Worm (Caenorhabditis elegans) whole organism, late embryonic: ENCODE data around the gene F53A2.9.

ENCODE experiments used
- C08G9.2 ChIP-seq: sonication (generic microtip); optimal IDR thresholded peaks from 2 replicates; lab custom pipeline; 2016; ENCODE audit warnings: mild to moderate bottlenecking, missing genetic modification characterization, moderate library complexity, missing compliant biosample characterization
- F13H6.1 ChIP-seq: sonication (generic microtip); optimal IDR thresholded peaks from 2 replicates; lab custom pipeline; 2016; ENCODE audit warnings: missing genetic modification characterization, missing compliant biosample characterization
- T23F11.4 ChIP-seq: fragments of 200-800 bp; sonication (Bioruptor generic); optimal IDR thresholded peaks from 2 replicates; lab custom pipeline; 2018; ENCODE audit warnings: mild to moderate bottlenecking, missing genetic modification characterization, missing compliant biosample characterization
- Y22D7AL.16 ChIP-seq: sonication (generic microtip); optimal IDR thresholded peaks from 2 replicates; lab custom pipeline; 2016; ENCODE audit warnings: missing genetic modification characterization, missing compliant biosample characterization
- ahr-1 ChIP-seq: sonication (generic microtip); optimal IDR thresholded peaks from 2 replicates; lab custom pipeline; 2016; ENCODE audit warnings: missing genetic modification characterization, missing compliant biosample characterization
- ama-1 ChIP-seq: fragments of 150-350 bp; optimal IDR thresholded peaks from 2 replicates; lab custom pipeline; 2014
- ceh-14 ChIP-seq: sonication (generic microtip); optimal IDR thresholded peaks from 2 replicates; lab custom pipeline; 2016; ENCODE audit warnings: missing genotype, missing genetic modification characterization, missing compliant biosample characterization
- ceh-2 ChIP-seq: sonication (generic microtip); optimal IDR thresholded peaks from 2 replicates; lab custom pipeline; 2016; ENCODE audit warnings: missing genotype, missing genetic modification characterization, missing compliant biosample characterization
- ceh-30 ChIP-seq: fragments of 150-350 bp; optimal IDR thresholded peaks from 2 replicates; lab custom pipeline; 2014; ENCODE audit warnings: missing biosample characterization, missing genetic modification characterization
- ceh-31 ChIP-seq: sonication (generic microtip); optimal IDR thresholded peaks from 2 replicates; lab custom pipeline; 2016; ENCODE audit warnings: missing genetic modification characterization, missing compliant biosample characterization
- ceh-48 ChIP-seq: sonication (generic microtip); optimal IDR thresholded peaks from 2 replicates; lab custom pipeline; 2016; ENCODE audit warnings: missing genetic modification characterization, inconsistent platforms, missing compliant biosample characterization
- ceh-6 ChIP-seq: fragments of 200-800 bp; sonication (Bioruptor generic); optimal IDR thresholded peaks from 2 replicates; lab custom pipeline; 2018; ENCODE audit warnings: mild to moderate bottlenecking, missing genetic modification characterization, missing compliant biosample characterization
- che-1 ChIP-seq: sonication (generic microtip); optimal IDR thresholded peaks from 2 replicates; lab custom pipeline; 2016; ENCODE audit warnings: mild to moderate bottlenecking, missing genetic modification characterization, missing compliant biosample characterization
- dmd-4 ChIP-seq: sonication (generic microtip); optimal IDR thresholded peaks from 2 replicates; lab custom pipeline; 2016; ENCODE audit warnings: borderline replicate concordance, missing genetic modification characterization, missing compliant biosample characterization
- dve-1 ChIP-seq: sonication (generic microtip); optimal IDR thresholded peaks from 2 replicates; lab custom pipeline; 2017; ENCODE audit warnings: antibody characterized with exemption, mild to moderate bottlenecking, missing genetic modification characterization, missing compliant biosample characterization
- ets-4 ChIP-seq: sonication (generic microtip); optimal IDR thresholded peaks from 2 replicates; lab custom pipeline; 2016; ENCODE audit warnings: missing genetic modification characterization, missing compliant biosample characterization
- eyg-1 ChIP-seq: sonication (generic microtip); optimal IDR thresholded peaks from 2 replicates; lab custom pipeline; 2016; ENCODE audit warnings: missing genotype, missing genetic modification characterization, missing compliant biosample characterization
- fkh-10 ChIP-seq: fragments of 150-350 bp; optimal IDR thresholded peaks from 2 replicates; lab custom pipeline; 2014; ENCODE audit warnings: missing biosample characterization, missing genetic modification reagents, missing genetic modification characterization
- fkh-6 ChIP-seq: sonication (generic microtip); optimal IDR thresholded peaks from 2 replicates; lab custom pipeline; 2016; ENCODE audit warnings: missing genetic modification characterization, missing compliant biosample characterization
- hlh-15 ChIP-seq: sonication (generic microtip); optimal IDR thresholded peaks from 2 replicates; lab custom pipeline; 2016; ENCODE audit warnings: missing genetic modification characterization, missing compliant biosample characterization
- hlh-30 ChIP-seq: sonication (generic microtip); optimal IDR thresholded peaks from 2 replicates; lab custom pipeline; 2017; ENCODE audit warnings: antibody characterized with exemption, missing genetic modification characterization, missing compliant biosample characterization; ENCODE audit not compliant: insufficient read depth
- lim-6 ChIP-seq: sonication (generic microtip); optimal IDR thresholded peaks from 2 replicates; lab custom pipeline; 2016; ENCODE audit warnings: missing genetic modification characterization, missing compliant biosample characterization
- mec-3 ChIP-seq: sonication (generic microtip); optimal IDR thresholded peaks from 2 replicates; lab custom pipeline; 2016; ENCODE audit warnings: borderline replicate concordance, missing genetic modification characterization, missing compliant biosample characterization
- nfya-1 ChIP-seq: sonication (generic microtip); optimal IDR thresholded peaks from 2 replicates; lab custom pipeline; 2017; ENCODE audit warnings: missing genetic modification characterization, mild to moderate bottlenecking, missing compliant biosample characterization, antibody characterized with exemption, moderate library complexity
- nhr-232 ChIP-seq: sonication (generic microtip); optimal IDR thresholded peaks from 2 replicates; lab custom pipeline; 2016; ENCODE audit warnings: missing genetic modification characterization, missing compliant biosample characterization
- odd-2 ChIP-seq: sonication (generic microtip); optimal IDR thresholded peaks from 2 replicates; lab custom pipeline; 2017; ENCODE audit warnings: antibody characterized with exemption, mild to moderate bottlenecking, missing genetic modification characterization, missing compliant biosample characterization
- pag-3 ChIP-seq: sonication (generic microtip); optimal IDR thresholded peaks from 2 replicates; lab custom pipeline; 2016; ENCODE audit warnings: missing compliant biosample characterization, missing genetic modification characterization, borderline replicate concordance
- pat-9 ChIP-seq: fragments of 200-800 bp; sonication (Bioruptor generic); optimal IDR thresholded peaks from 2 replicates; lab custom pipeline; 2018; ENCODE audit warnings: mild to moderate bottlenecking, missing genetic modification characterization, moderate library complexity, missing compliant biosample characterization
- pha-2 ChIP-seq: sonication (generic microtip); optimal IDR thresholded peaks from 2 replicates; lab custom pipeline; 2017; ENCODE audit warnings: mild to moderate bottlenecking, missing genetic modification characterization, missing compliant biosample characterization
- pha-4 ChIP-seq: fragments of 150-350 bp; optimal IDR thresholded peaks from 2 replicates; lab custom pipeline; 2018; ENCODE audit warnings: missing biosample characterization, missing genetic modification reagents, missing genetic modification characterization
- pqm-1 ChIP-seq: sonication (generic microtip); optimal IDR thresholded peaks from 2 replicates; lab custom pipeline; 2016; ENCODE audit warnings: missing genetic modification characterization, missing compliant biosample characterization
- pros-1 ChIP-seq: fragments of 150-350 bp; optimal IDR thresholded peaks from 2 replicates; lab custom pipeline; 2014; ENCODE audit warnings: missing biosample characterization, missing genetic modification reagents, missing genetic modification characterization
- ref-2 ChIP-seq: sonication (generic microtip); optimal IDR thresholded peaks from 2 replicates; lab custom pipeline; 2016; ENCODE audit warnings: missing genetic modification characterization, missing compliant biosample characterization
- rnt-1 ChIP-seq: sonication (generic microtip); optimal IDR thresholded peaks from 2 replicates; lab custom pipeline; 2016; ENCODE audit warnings: missing genetic modification characterization, missing compliant biosample characterization
- syd-9 ChIP-seq: sonication (generic microtip); optimal IDR thresholded peaks from 2 replicates; lab custom pipeline; 2016; ENCODE audit warnings: mild to moderate bottlenecking, missing genetic modification characterization, moderate library complexity, missing compliant biosample characterization
- tbx-2 ChIP-seq: sonication (generic microtip); optimal IDR thresholded peaks from 2 replicates; lab custom pipeline; 2016; ENCODE audit warnings: missing genetic modification characterization, missing compliant biosample characterization
- tbx-7 ChIP-seq: sonication (generic microtip); optimal IDR thresholded peaks from 2 replicates; lab custom pipeline; 2016; ENCODE audit warnings: missing genotype, missing genetic modification characterization, missing compliant biosample characterization
- ttx-3 ChIP-seq: sonication (generic microtip); optimal IDR thresholded peaks from 2 replicates; lab custom pipeline; 2016; ENCODE audit warnings: missing genetic modification reagents, missing genetic modification characterization, missing compliant biosample characterization
- unc-42 ChIP-seq: sonication (generic microtip); optimal IDR thresholded peaks from 2 replicates; lab custom pipeline; 2016; ENCODE audit warnings: missing genotype, missing genetic modification characterization, missing compliant biosample characterization
- unc-55 ChIP-seq: sonication (generic microtip); optimal IDR thresholded peaks from 2 replicates; lab custom pipeline; 2017; ENCODE audit warnings: missing biosample characterization, missing genetic modification reagents, missing genetic modification characterization
- unc-86 ChIP-seq: sonication (generic microtip); optimal IDR thresholded peaks from 2 replicates; lab custom pipeline; 2016; ENCODE audit warnings: missing genetic modification characterization, missing compliant biosample characterization
- ztf-16 ChIP-seq: sonication (generic microtip); optimal IDR thresholded peaks from 2 replicates; lab custom pipeline; 2017; ENCODE audit warnings: missing genetic modification characterization, missing compliant biosample characterization

The F53A2.9 gene

DNA sequence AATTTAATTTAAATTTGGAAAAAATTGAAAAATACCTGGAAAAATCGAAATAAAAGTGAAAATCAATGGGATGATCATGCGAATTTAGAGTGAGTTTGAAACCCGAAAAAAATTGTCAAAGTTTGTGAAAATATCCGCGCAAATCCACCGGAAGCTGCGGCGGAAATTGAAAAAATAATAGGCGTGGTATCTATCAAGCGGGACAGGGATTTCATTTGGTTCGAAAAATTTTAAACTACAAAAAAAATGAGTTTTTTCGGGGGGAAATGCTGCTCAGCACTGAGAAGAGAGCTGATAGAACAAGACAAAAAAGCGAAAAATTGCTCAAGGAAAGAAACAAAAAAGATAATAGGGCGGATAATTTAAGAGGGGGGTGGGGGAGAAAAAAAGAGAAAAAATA is 11.8 kb upstream of the F53A2.9 start, which contains the start of gene T03F6.9:
TSS of gene T03F6.9 (minus strand) at position 101 of the 400 bp plus-strand sequence.
- no peak for TF ChIP-seq pha-4 (tag; lab: Kevin White, UChicago)
- no peak for TF ChIP-seq ztf-16 (tag; lab: Kevin White, UChicago)
- TF ChIP-seq hlh-15 (tag; lab: Kevin White, UChicago): no peak
- no peak for TF ChIP-seq nfya-1 (tag; lab: Kevin White, UChicago)
- no peak for TF ChIP-seq Y22D7AL.16

DNA sequence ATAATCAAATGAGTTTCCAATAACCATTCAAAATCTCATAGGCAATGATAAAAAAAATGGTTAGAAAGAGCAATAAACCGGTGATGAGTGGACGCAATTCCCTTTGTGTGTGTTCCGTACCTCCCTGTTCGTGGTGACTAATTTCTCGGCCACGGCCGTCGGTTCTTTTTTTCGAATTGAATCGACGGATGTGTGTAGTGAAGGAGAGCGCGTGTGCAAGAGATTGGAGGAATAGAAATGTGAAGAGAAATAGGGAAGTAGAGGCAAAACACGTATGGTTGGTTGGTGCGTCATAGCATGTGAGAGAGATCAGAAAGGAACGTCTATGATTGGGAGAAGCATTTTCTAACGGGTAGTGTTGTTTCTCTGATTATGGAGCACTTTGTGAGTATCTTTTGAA is 691 bp upstream of the F53A2.9 start:
- no peak for TF ChIP-seq pat-9 (tag; lab: Kevin White, UChicago)
- TF ChIP-seq unc-55: no peak
- peak; percentile 38 for TF ChIP-seq C08G9.2 (tag; lab: Kevin White, UChicago)
- TF ChIP-seq odd-2 (tag; lab: Kevin White, UChicago): no peak
- TF ChIP-seq pros-1 (tag; lab: Kevin White, UChicago): no peak
- TF ChIP-seq ahr-1 (tag; lab: Kevin White, UChicago): no peak
- no peak for TF ChIP-seq ttx-3 (tag; lab: Kevin White, UChicago)
- TF ChIP-seq T23F11.4: no peak
- TF ChIP-seq unc-86 (tag; lab: Kevin White, UChicago): no peak
- peak; percentile 23 for TF ChIP-seq F13H6.1
- TF ChIP-seq fkh-10 (GFP tag; lab: Kevin White, UChicago): no peak
- no peak for TF ChIP-seq pag-3 (tag; lab: Kevin White, UChicago)
- peak; percentile 61 for TF ChIP-seq ceh-2 (tag; lab: Kevin White, UChicago)
- no peak for TF ChIP-seq eyg-1 (tag; lab: Kevin White, UChicago)
- TF ChIP-seq dve-1 (tag; lab: Kevin White, UChicago): no peak
- no peak for TF ChIP-seq pha-2
- TF ChIP-seq hlh-30 (tag; lab: Kevin White, UChicago): peak; percentile 67
- TF ChIP-seq pqm-1 (tag; lab: Kevin White, UChicago): no peak
- TF ChIP-seq rnt-1 (tag; lab: Kevin White, UChicago): peak; percentile 48
- peak; percentile 84 for TF ChIP-seq ceh-31 (tag; lab: Kevin White, UChicago)
- TF ChIP-seq nfya-1 (tag; lab: Kevin White, UChicago): peak; percentile 71
- no peak for TF ChIP-seq ama-1 (lab: Kevin White, UChicago)
- peak; percentile 35 for TF ChIP-seq ref-2 (tag; lab: Kevin White, UChicago)
- no peak for TF ChIP-seq ceh-14 (tag; lab: Kevin White, UChicago)
- no peak for TF ChIP-seq nhr-232
- TF ChIP-seq dmd-4: no peak
- no peak for TF ChIP-seq lim-6 (tag; lab: Kevin White, UChicago)
- TF ChIP-seq ceh-30: no peak
- TF ChIP-seq ceh-48: no peak
- no peak for TF ChIP-seq ceh-6 (GFP tag; lab: Kevin White, UChicago)
- peak; percentile 21 for TF ChIP-seq ets-4 (tag; lab: Kevin White, UChicago)
- TF ChIP-seq fkh-6 (tag; lab: Kevin White, UChicago): peak; percentile 18
- TF ChIP-seq syd-9 (tag; lab: Kevin White, UChicago): no peak
- no peak for TF ChIP-seq mec-3 (tag; lab: Kevin White, UChicago)
- TF ChIP-seq tbx-2 (tag; lab: Kevin White, UChicago): peak; percentile 68
- TF ChIP-seq unc-42 (tag; lab: Kevin White, UChicago): peak; percentile 39
- no peak for TF ChIP-seq pha-4 (tag; lab: Kevin White, UChicago)
- no peak for TF ChIP-seq tbx-7 (tag; lab: Kevin White, UChicago)

DNA sequence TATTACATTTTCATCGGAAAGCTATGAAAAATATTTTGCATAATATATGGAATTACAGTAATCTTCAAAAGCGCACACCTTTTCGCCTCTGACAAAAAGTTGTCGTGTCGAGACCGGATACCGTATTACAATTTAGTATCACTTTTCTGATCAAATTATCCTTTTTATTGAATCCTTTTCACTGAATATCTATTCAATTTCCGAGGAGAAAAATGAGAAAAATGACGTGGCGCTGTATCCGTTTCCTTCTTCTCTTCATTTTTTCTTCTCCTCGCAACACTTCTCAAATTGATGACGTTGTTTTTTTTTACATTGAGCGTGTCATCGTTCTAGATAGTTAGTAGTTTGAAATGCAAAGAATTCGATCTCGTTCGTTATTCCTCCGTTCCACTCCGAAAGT is 8.2 kb downstream of the F53A2.9 start:
- no peak for TF ChIP-seq ama-1 (lab: Kevin White, UChicago)
- TF ChIP-seq ceh-6 (GFP tag; lab: Kevin White, UChicago): no peak
- no peak for TF ChIP-seq ceh-2 (tag; lab: Kevin White, UChicago)
- no peak for TF ChIP-seq fkh-6 (tag; lab: Kevin White, UChicago)
- TF ChIP-seq che-1 (tag; lab: Kevin White, UChicago): no peak
- no peak for TF ChIP-seq T23F11.4
- peak; percentile 46 for TF ChIP-seq unc-42 (tag; lab: Kevin White, UChicago)
